Worm (Caenorhabditis elegans) whole organism, L4 larva: Measurements from ENCODE around the gene Y22D7AL.10.
A peak's percentile ranks its signal among the peaks of the same experiment; 100 is the strongest.

Experiments
- F49E8.2 ChIP-seq: sonication (generic microtip); optimal IDR thresholded peaks from 2 replicates; lab custom pipeline; 2016; ENCODE audit warnings: missing compliant biosample characterization, mild to moderate bottlenecking, missing genetic modification characterization, borderline replicate concordance
- ceh-28 ChIP-seq: fragments of 150-350 bp; optimal IDR thresholded peaks from 2 replicates; lab custom pipeline; 2014; ENCODE audit warnings: missing biosample characterization, missing genetic modification reagents, missing genetic modification characterization
- egl-27 ChIP-seq: sonication (generic microtip); optimal IDR thresholded peaks from 3 replicates; lab custom pipeline; 2017; ENCODE audit warnings: missing biosample characterization, missing genetic modification reagents, missing genetic modification characterization
- mdl-1 ChIP-seq, 2 experiments: fragments of 150-350 bp in 1 of 2; sonication (generic microtip) in 1 of 2; optimal IDR thresholded peaks; 2 replicates each; lab custom pipeline; 2014 to 2017; ENCODE audit warnings: missing biosample characterization in 2 of 2, missing genetic modification characterization in 2 of 2
- unc-130 ChIP-seq: sonication (generic microtip); optimal IDR thresholded peaks from 2 replicates; lab custom pipeline; 2016; ENCODE audit warnings: missing genetic modification reagents, missing genetic modification characterization, missing compliant biosample characterization
- unc-62 ChIP-seq, 3 experiments: fragments of 150-350 bp in 1 of 3; sonication (generic microtip); optimal IDR thresholded peaks in 2 of 3; peaks in 1 of 3; 1 replicate in 1 of 3; 2 replicates in 2 of 3; lab custom pipeline; 2014 to 2017; ENCODE audit warnings: missing biosample characterization in 3 of 3, missing genetic modification characterization in 3 of 3, missing genetic modification reagents in 3 of 3, missing genotype in 1 of 3

ce11 chrIII:1603776-1604175, 15.0 kb downstream of the Y22D7AL.10 start:
- TF ChIP-seq egl-27 (tag; lab: Kevin White, UChicago): no peak
- no peak for TF ChIP-seq unc-62 (GFP tag; optimal IDR thresholded peaks at IDR 0.05 in 1 of 2; lab: Kevin White, UChicago)
- TF ChIP-seq unc-62 (tag; optimal IDR thresholded peaks at IDR 0.05; lab: Kevin White, UChicago): no peak
- TF ChIP-seq ceh-28: no peak
- no peak for TF ChIP-seq mdl-1 (tag; optimal IDR thresholded peaks at IDR 0.05; lab: Kevin White, UChicago)
- TF ChIP-seq F49E8.2 (tag; lab: Kevin White, UChicago): no peak
- TF ChIP-seq unc-130 (GFP tag; lab: Kevin White, UChicago): peak; percentile 43
